Fruit fly (Drosophila melanogaster): ENCODE measurements around the gene TBC1D5.

DNA sequence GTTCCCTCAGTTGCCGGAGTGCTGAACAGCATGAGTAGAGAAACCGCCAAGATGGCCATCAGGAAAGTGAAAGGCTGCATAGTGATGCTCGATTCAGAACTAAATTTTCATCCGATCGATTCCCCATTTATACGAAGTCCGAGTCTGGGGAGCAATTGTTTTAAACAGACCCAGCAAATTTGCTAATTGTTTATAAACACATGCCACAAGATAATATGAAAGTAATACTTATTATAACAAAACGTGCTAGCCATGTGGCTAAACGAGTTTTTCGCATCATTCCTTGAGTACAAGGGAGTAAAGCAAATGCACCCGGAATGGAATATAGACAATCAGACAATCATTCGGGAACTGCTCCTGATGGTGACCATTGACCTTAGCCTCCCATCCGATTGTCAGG is 41.3 kb upstream of the TBC1D5 start, which contains the start of gene CG44142:
- TF ChIP-seq CG5953 (GFP tag; IDR thresholded peaks at IDR 0.05), result no peak
- no peak for TF ChIP-seq Blimp-1 (GFP tag; optimal IDR thresholded peaks at IDR 0.05)
- no peak for TF ChIP-seq CG8944 (GFP tag; optimal IDR thresholded peaks at IDR 0.05)
- no peak for TF ChIP-seq fd102C (GFP tag; optimal IDR thresholded peaks at IDR 0.05)
- no peak for TF ChIP-seq CG14050 (GFP tag; IDR thresholded peaks at IDR 0.05)
- no peak for TF ChIP-seq lov (optimal IDR thresholded peaks at IDR 0.05)
- TF ChIP-seq lov (GFP tag; IDR thresholded peaks at IDR 0.05), result no peak
- TF ChIP-seq wek (GFP tag; optimal IDR thresholded peaks at IDR 0.05), result no peak
- no peak for TF ChIP-seq pfk (GFP tag; optimal IDR thresholded peaks at IDR 0.05)
- TF ChIP-seq Lim3 (GFP tag; IDR thresholded peaks at IDR 0.05), result no peak
- no peak for TF ChIP-seq CG17612 (GFP tag; IDR thresholded peaks at IDR 0.05)
- no peak for TF ChIP-seq tin (GFP tag; optimal IDR thresholded peaks at IDR 0.05)
- TF ChIP-seq Eip74EF (GFP tag; optimal IDR thresholded peaks at IDR 0.05), result no peak

Measured in whole organism, embryonic.